Worm (Caenorhabditis elegans): ENCODE results near the gene cyp-35A1.
"Not testable (repeated sequence)": the region's sequence is repeated elsewhere in the genome, so short reads cannot be mapped to it uniquely, and the experiment has no call there.

Gene cyp-35A1

ce11 chrV:7364951-7365350 lies 3.4 kb upstream of the cyp-35A1 start, which contains the start of gene exc-13:
Gene exc-13 (plus strand): TSS chrV:7365251.
- no peak for TF ChIP-seq unc-62 (GFP tag; optimal IDR thresholded peaks at IDR 0.05)

- TF ChIP-seq unc-62 (GFP tag; optimal IDR thresholded peaks at IDR 0.05) = no peak
Observed at ce11 chrV:7364059-7364458, 2.5 kb upstream of the cyp-35A1 start, which contains the start of gene cyp-35A2. Gene cyp-35A2 (minus strand): TSS chrV:7364182.

- no peak for TF ChIP-seq unc-62 (GFP tag; optimal IDR thresholded peaks at IDR 0.05)
Observed at ce11 chrV:7357132-7357531, 4.4 kb downstream of the cyp-35A1 start, which contains the start of gene C03G6.6. Gene C03G6.6 (plus strand): TSS chrV:7357432.

- no peak for TF ChIP-seq unc-62 (GFP tag; optimal IDR thresholded peaks at IDR 0.05)
Observed at ce11 chrV:7356684-7357083, 4.9 kb downstream of the cyp-35A1 start, which contains the start of gene C03G6.21. Gene C03G6.21 (minus strand): TSS chrV:7356784.

ce11 chrV:7355464-7355863 lies 6.1 kb downstream of the cyp-35A1 start, which contains the start of gene tag-293:
Gene tag-293 (minus strand): TSS chrV:7355564.
- no peak for TF ChIP-seq unc-62 (GFP tag; optimal IDR thresholded peaks at IDR 0.05)

ce11 chrV:7353602-7354001 lies 8.0 kb downstream of the cyp-35A1 start:
- no peak for TF ChIP-seq unc-62 (GFP tag; optimal IDR thresholded peaks at IDR 0.05)

- TF ChIP-seq unc-62 (GFP tag; optimal IDR thresholded peaks at IDR 0.05) = no peak
Observed at ce11 chrV:7352186-7353053, 9.2 kb downstream of the cyp-35A1 start, which contains the start of the genes srh-231 and srh-275. Gene srh-231 (minus strand): TSS chrV:7352236. Gene srh-275 (plus strand): TSS chrV:7353003.

ce11 chrV:7349541-7349940 lies 12.0 kb downstream of the cyp-35A1 start, which contains the start of gene nhr-149:
Gene nhr-149 (minus strand): TSS chrV:7349641.
- TF ChIP-seq unc-62 (GFP tag; optimal IDR thresholded peaks at IDR 0.05) = no peak

- not testable (repeated sequence) for TF ChIP-seq unc-62 (GFP tag; optimal IDR thresholded peaks at IDR 0.05)
Observed at ce11 chrV:7345494-7345893, 16.1 kb downstream of the cyp-35A1 start, which contains the start of gene nhr-147. Gene nhr-147 (plus strand): TSS chrV:7345794.

ce11 chrV:7343522-7343921 lies 18.1 kb downstream of the cyp-35A1 start, which contains the start of gene srh-244:
Gene srh-244 (plus strand): TSS chrV:7343822.
- TF ChIP-seq unc-62 (GFP tag; optimal IDR thresholded peaks at IDR 0.05) = no peak

ce11 chrV:7341942-7342341 lies 19.6 kb downstream of the cyp-35A1 start, which contains the start of the genes nhr-263 and nhr-148:
Gene nhr-263 (minus strand): TSS chrV:7342042.
Gene nhr-148 (plus strand): TSS chrV:7342156.
- TF ChIP-seq unc-62 (GFP tag; optimal IDR thresholded peaks at IDR 0.05) = no peak

- no peak for TF ChIP-seq unc-62 (GFP tag; optimal IDR thresholded peaks at IDR 0.05)
Observed at ce11 chrV:7339831-7340230, 21.7 kb downstream of the cyp-35A1 start, which contains the start of gene srh-187. Gene srh-187 (minus strand): TSS chrV:7339931.

ce11 chrV:7337218-7337617 lies 24.4 kb downstream of the cyp-35A1 start, which contains the start of gene F10G2.7:
Gene F10G2.7 (minus strand): TSS chrV:7337318.
- TF ChIP-seq unc-62 (GFP tag; optimal IDR thresholded peaks at IDR 0.05) = not testable (repeated sequence)

ce11 chrV:7332253-7332652 lies 29.3 kb downstream of the cyp-35A1 start, which contains the start of gene F10G2.1:
Gene F10G2.1 (plus strand): TSS chrV:7332553.
- no peak for TF ChIP-seq unc-62 (GFP tag; optimal IDR thresholded peaks at IDR 0.05)

ce11 chrV:7330868-7331267 lies 30.7 kb downstream of the cyp-35A1 start, which contains the start of gene F10G2.2:
Gene F10G2.2 (plus strand): TSS chrV:7331168.
- TF ChIP-seq unc-62 (GFP tag; optimal IDR thresholded peaks at IDR 0.05) = no peak

- TF ChIP-seq unc-62 (GFP tag; optimal IDR thresholded peaks at IDR 0.05) = no peak
Observed at ce11 chrV:7328092-7328491, 33.5 kb downstream of the cyp-35A1 start, which contains the start of gene clec-7. Gene clec-7 (plus strand): TSS chrV:7328392.
